Fruit fly (Drosophila melanogaster) whole organism, embryonic: Measurements from ENCODE around the gene CG31406.
A peak's percentile ranks its signal among the peaks of the same experiment; 100 is the strongest.

ENCODE experiments used
- Bgb ChIP-seq: fragments of 200-800 bp; sonication (Bioruptor generic); IDR thresholded peaks from 2 replicates; pipeline ENCODE4 v1.3.6; 2022; ENCODE audit warnings: missing biosample characterization, missing genetic modification characterization; ENCODE audit not compliant: partially characterized antibody
- Bteb2 ChIP-seq: fragments of 200-800 bp; sonication (Bioruptor generic); optimal IDR thresholded peaks from 2 replicates; lab custom pipeline; 2016; ENCODE audit warnings: missing biosample characterization, missing genetic modification characterization
- CG10267 ChIP-seq: fragments of 200-800 bp; sonication (Bioruptor generic); optimal IDR thresholded peaks from 2 replicates; lab custom pipeline; 2018; ENCODE audit warnings: missing biosample characterization, mild to moderate bottlenecking, missing genetic modification characterization, moderate library complexity
- CG10979 ChIP-seq: fragments of 200-800 bp; sonication (Bioruptor generic); optimal IDR thresholded peaks from 2 replicates; lab custom pipeline; 2018; ENCODE audit warnings: missing biosample characterization, mild to moderate bottlenecking, missing genetic modification characterization, moderate library complexity
- CG11247 ChIP-seq: fragments of 200-800 bp; sonication (Bioruptor generic); IDR thresholded peaks from 2 replicates; pipeline ENCODE4 v1.3.6; 2022; ENCODE audit warnings: missing biosample characterization, missing genetic modification characterization
- CG11696 ChIP-seq: fragments of 200-800 bp; sonication (Bioruptor generic); IDR thresholded peaks from 2 replicates; pipeline ENCODE4 v1.3.6; 2022; ENCODE audit warnings: missing biosample characterization, missing genetic modification characterization
- CG12236 ChIP-seq: fragments of 200-800 bp; sonication (Bioruptor generic); optimal IDR thresholded peaks from 2 replicates; lab custom pipeline; 2016; ENCODE audit warnings: missing biosample characterization, missing genetic modification characterization
- CG12391 ChIP-seq: fragments of 200-800 bp; sonication (Bioruptor generic); optimal IDR thresholded peaks from 3 replicates; lab custom pipeline; 2018; ENCODE audit warnings: missing biosample characterization, mild to moderate bottlenecking, missing genetic modification characterization, moderate library complexity
- CG14965 ChIP-seq: fragments of 200-800 bp; sonication (Bioruptor generic); optimal IDR thresholded peaks from 2 replicates; lab custom pipeline; 2016; ENCODE audit warnings: missing biosample characterization, missing genetic modification characterization, borderline replicate concordance
- CG15073 ChIP-seq: fragments of 200-800 bp; sonication (Bioruptor generic); optimal IDR thresholded peaks from 2 replicates; lab custom pipeline; 2016; ENCODE audit warnings: missing biosample characterization, missing genetic modification characterization
- CG16779 ChIP-seq: fragments of 200-800 bp; sonication (Bioruptor generic); IDR thresholded peaks from 2 replicates; pipeline ENCODE4 v1.3.6; 2022; ENCODE audit warnings: missing biosample characterization, missing genetic modification characterization
- CG16813 ChIP-seq: fragments of 200-800 bp; sonication (Bioruptor generic); IDR thresholded peaks from 3 replicates; pipeline ENCODE4 v1.3.6; 2022; ENCODE audit warnings: missing biosample characterization, missing genetic modification characterization; ENCODE audit not compliant: partially characterized antibody
- CG18764 ChIP-seq: fragments of 200-800 bp; sonication (Bioruptor generic); optimal IDR thresholded peaks from 3 replicates; lab custom pipeline; 2016; ENCODE audit warnings: missing biosample characterization, missing genetic modification characterization
- CG3281 ChIP-seq: fragments of 200-800 bp; sonication (Bioruptor generic); optimal IDR thresholded peaks from 3 replicates; lab custom pipeline; 2017; ENCODE audit warnings: missing biosample characterization, mild to moderate bottlenecking, missing genetic modification characterization
- CG33213 ChIP-seq: fragments of 200-800 bp; sonication (Bioruptor generic); optimal IDR thresholded peaks from 3 replicates; lab custom pipeline; 2016; ENCODE audit warnings: missing biosample characterization, missing genetic modification characterization
- CG3995 ChIP-seq: fragments of 200-800 bp; sonication (Bioruptor generic); optimal IDR thresholded peaks from 3 replicates; lab custom pipeline; 2016; ENCODE audit warnings: missing biosample characterization, missing genetic modification characterization
- CG4617 ChIP-seq: fragments of 200-800 bp; sonication (Bioruptor generic); optimal IDR thresholded peaks from 3 replicates; lab custom pipeline; 2016; ENCODE audit warnings: missing biosample characterization, missing genetic modification characterization, borderline replicate concordance
- CG4730 ChIP-seq: fragments of 200-800 bp; sonication (Bioruptor generic); IDR thresholded peaks from 2 replicates; pipeline ENCODE4 v1.3.6; 2022; ENCODE audit warnings: missing biosample characterization, missing genetic modification characterization
- CG9609 ChIP-seq: fragments of 200-800 bp; sonication (Bioruptor generic); optimal IDR thresholded peaks from 3 replicates; lab custom pipeline; 2016; ENCODE audit warnings: missing biosample characterization, missing genetic modification characterization
- Deaf1 ChIP-seq: fragments of 200-800 bp; optimal IDR thresholded peaks from 3 replicates; lab custom pipeline; 2019; ENCODE audit warnings: missing biosample characterization, mild to moderate bottlenecking, missing genetic modification characterization, moderate library complexity
- Ets97D ChIP-seq: fragments of 200-800 bp; sonication (Bioruptor generic); optimal IDR thresholded peaks from 3 replicates; lab custom pipeline; 2016; ENCODE audit warnings: missing biosample characterization, missing genetic modification characterization
- H15 ChIP-seq: fragments of 200-800 bp; sonication (Bioruptor generic); IDR thresholded peaks from 3 replicates; pipeline ENCODE4 v1.3.6; 2022; ENCODE audit warnings: missing biosample characterization, missing genetic modification characterization
- MBD-R2 ChIP-seq: fragments of 200-800 bp; sonication (Bioruptor generic); IDR thresholded peaks from 2 replicates; pipeline ENCODE4 v1.3.6; 2022; ENCODE audit warnings: missing biosample characterization, missing genetic modification characterization
- Sin3A ChIP-seq: fragments of >200 bp; optimal IDR thresholded peaks from 2 replicates; lab custom pipeline; 2018
- Vsx1 ChIP-seq: fragments of 200-800 bp; sonication (Bioruptor generic); optimal IDR thresholded peaks from 2 replicates; lab custom pipeline; 2017; ENCODE audit warnings: missing biosample characterization, mild to moderate bottlenecking, missing genetic modification characterization, missing genetic modification reagents
- abd-A ChIP-seq: fragments of 200-800 bp; sonication (Bioruptor generic); optimal IDR thresholded peaks from 3 replicates; lab custom pipeline; 2019; ENCODE audit warnings: missing biosample characterization, mild to moderate bottlenecking, missing genetic modification characterization, moderate library complexity
- al ChIP-seq: fragments of 200-800 bp; sonication (Bioruptor generic); IDR thresholded peaks from 2 replicates; pipeline ENCODE4 v1.3.6; 2022; ENCODE audit warnings: missing biosample characterization, missing genetic modification characterization
- cas ChIP-seq: fragments of 200-800 bp; sonication (Bioruptor generic); IDR thresholded peaks from 2 replicates; pipeline ENCODE4 v1.3.6; 2022; ENCODE audit warnings: missing biosample characterization, missing genetic modification characterization
- ci ChIP-seq: fragments of 200-800 bp; sonication (Bioruptor generic); IDR thresholded peaks from 3 replicates; pipeline ENCODE4 v1.3.6; 2022; ENCODE audit warnings: missing biosample characterization, missing genetic modification characterization
- cwo ChIP-seq: fragments of 200-800 bp; sonication (Bioruptor generic); optimal IDR thresholded peaks from 3 replicates; lab custom pipeline; 2017; ENCODE audit warnings: missing biosample characterization, missing genetic modification characterization, mild to moderate bottlenecking, moderate library complexity, missing genetic modification reagents
- dpn ChIP-seq, 2 experiments: fragments of 200-800 bp; sonication (Bioruptor generic); optimal IDR thresholded peaks; 3 replicates each; lab custom pipeline; 2016; ENCODE audit warnings: missing biosample characterization in 2 of 2, missing genetic modification characterization in 2 of 2
- en ChIP-seq: fragments of 200-800 bp; sonication (Bioruptor generic); optimal IDR thresholded peaks from 2 replicates; lab custom pipeline; 2016; ENCODE audit warnings: missing biosample characterization, missing genetic modification characterization
- ewg ChIP-seq: fragments of 200-800 bp; sonication (Bioruptor generic); optimal IDR thresholded peaks from 3 replicates; lab custom pipeline; 2017; ENCODE audit warnings: mild to moderate bottlenecking, missing biosample characterization, missing genetic modification reagents, missing genetic modification characterization
- fd96Cb ChIP-seq: fragments of 200-800 bp; sonication (Bioruptor generic); optimal IDR thresholded peaks from 2 replicates; lab custom pipeline; 2018; ENCODE audit warnings: missing biosample characterization, mild to moderate bottlenecking, missing genetic modification characterization, moderate library complexity
- kay ChIP-seq: fragments of 200-800 bp; sonication (Bioruptor generic); optimal IDR thresholded peaks from 2 replicates; lab custom pipeline; 2016; ENCODE audit warnings: missing biosample characterization, missing genetic modification characterization
- lmd ChIP-seq: fragments of 200-800 bp; sonication (Bioruptor generic); IDR thresholded peaks from 2 replicates; pipeline ENCODE4 v1.3.6; 2022; ENCODE audit warnings: missing biosample characterization, missing genetic modification characterization
- mld ChIP-seq: fragments of 200-800 bp; sonication (Bioruptor generic); IDR thresholded peaks from 3 replicates; pipeline ENCODE4 v1.3.6; 2022; ENCODE audit warnings: missing biosample characterization, missing genetic modification characterization; ENCODE audit not compliant: partially characterized antibody
- prd ChIP-seq, 3 experiments: fragments of >200 bp in 2 of 3; fragments of 200-800 bp in 1 of 3; sonication (Bioruptor generic) in 1 of 3; optimal IDR thresholded peaks in 2 of 3; IDR thresholded peaks in 1 of 3; 2 replicates in 2 of 3; 3 replicates in 1 of 3; pipeline versions ENCODE4 v1.3.6 to Lab custom; 2017 to 2022; ENCODE audit warnings: missing biosample characterization in 1 of 3, missing genetic modification characterization in 1 of 3
- pros ChIP-seq: fragments of 200-800 bp; sonication (Bioruptor generic); optimal IDR thresholded peaks from 3 replicates; lab custom pipeline; 2019; ENCODE audit warnings: missing biosample characterization, mild to moderate bottlenecking, missing genetic modification characterization, moderate library complexity
- pzg ChIP-seq: fragments of 200-800 bp; sonication (Bioruptor generic); optimal IDR thresholded peaks from 3 replicates; lab custom pipeline; 2018; ENCODE audit warnings: missing biosample characterization, mild to moderate bottlenecking, missing genetic modification characterization, moderate library complexity
- rib ChIP-seq: fragments of 200-800 bp; sonication (Bioruptor generic); IDR thresholded peaks from 2 replicates; pipeline ENCODE4 v1.3.6; 2022; ENCODE audit warnings: missing biosample characterization, missing genetic modification characterization
- run ChIP-seq: fragments of 200-800 bp; sonication (Bioruptor generic); optimal IDR thresholded peaks from 3 replicates; lab custom pipeline; 2018; ENCODE audit warnings: missing biosample characterization, mild to moderate bottlenecking, missing genetic modification characterization
- sim ChIP-seq: fragments of 200-800 bp; sonication (Bioruptor generic); IDR thresholded peaks from 2 replicates; pipeline ENCODE4 v1.3.6; 2022; ENCODE audit warnings: missing biosample characterization, missing genetic modification characterization
- sisA ChIP-seq: fragments of 200-800 bp; sonication (Bioruptor generic); IDR thresholded peaks from 2 replicates; pipeline ENCODE4 v1.3.6; 2022; ENCODE audit warnings: missing biosample characterization, missing genetic modification characterization
- stc ChIP-seq: fragments of 200-800 bp; sonication (Bioruptor generic); IDR thresholded peaks from 2 replicates; pipeline ENCODE4 v1.3.6; 2022; ENCODE audit warnings: missing biosample characterization, missing genetic modification characterization
- tap ChIP-seq: fragments of 200-800 bp; optimal IDR thresholded peaks from 3 replicates; lab custom pipeline; 2019; ENCODE audit warnings: missing biosample characterization, mild to moderate bottlenecking, missing genetic modification characterization, moderate library complexity
- tna ChIP-seq: fragments of 200-800 bp; sonication (Bioruptor generic); IDR thresholded peaks from 2 replicates; pipeline ENCODE4 v1.3.6; 2022; ENCODE audit warnings: missing biosample characterization, missing genetic modification characterization; ENCODE audit not compliant: partially characterized antibody
- tx ChIP-seq: fragments of 200-800 bp; sonication (Bioruptor generic); optimal IDR thresholded peaks from 2 replicates; lab custom pipeline; 2016; ENCODE audit warnings: missing biosample characterization, missing genetic modification characterization
- unc-4 ChIP-seq: fragments of 200-800 bp; sonication (Bioruptor generic); IDR thresholded peaks from 2 replicates; pipeline ENCODE4 v1.3.6; 2022; ENCODE audit warnings: missing biosample characterization, missing genetic modification characterization; ENCODE audit not compliant: partially characterized antibody

CG31406 gene

DNA sequence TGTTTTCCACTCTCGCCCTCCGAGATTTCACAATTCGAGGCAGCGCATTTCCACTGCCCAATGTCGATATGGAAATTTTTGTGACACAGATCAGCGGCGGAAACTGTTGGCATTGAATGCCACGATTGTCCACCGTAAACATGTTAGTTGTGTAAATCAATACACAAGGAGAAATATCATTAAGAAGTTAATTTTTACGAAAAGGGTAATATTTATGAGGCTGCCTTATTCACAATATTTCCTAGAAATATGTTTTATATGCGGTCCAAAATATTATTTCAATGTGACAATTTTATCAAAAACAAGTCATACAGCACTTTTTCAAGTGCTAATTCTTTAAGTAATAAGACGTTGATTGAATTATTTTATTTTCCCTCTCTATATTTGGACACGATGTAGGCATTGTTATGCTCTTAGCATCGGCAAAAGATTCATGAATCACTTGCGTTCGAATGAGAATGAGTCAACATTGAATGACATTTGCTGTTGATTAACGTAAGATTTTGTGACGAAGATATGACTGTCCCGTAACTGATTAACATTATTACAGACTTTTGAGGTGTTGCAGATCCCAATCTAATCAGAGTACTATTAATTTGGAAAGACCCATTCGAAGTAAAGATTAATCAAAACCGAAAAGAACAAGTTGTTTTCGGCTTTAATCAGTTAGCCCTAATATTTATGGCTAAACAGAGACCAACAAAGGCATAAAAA is 45.2 kb downstream of the CG31406 start:
- TF ChIP-seq en (GFP tag; lab: Kevin White, UChicago) (peak; percentile 56), CG18764 (GFP tag; lab: Kevin White, UChicago) (peak; percentile 50), Vsx1 (GFP tag; lab: Kevin White, UChicago) (no peak), Deaf1 (tag; lab: Kevin White, UChicago) (peak; percentile 54), CG4730 (GFP tag; lab: Robert Waterston, UW) (peak; percentile 75), CG33213 (GFP tag; lab: Kevin White, UChicago) (peak; percentile 43), CG10979 (peak; percentile 63), fd96Cb (tag; lab: Kevin White, UChicago) (peak; percentile 78), sisA (GFP tag; lab: Robert Waterston, UW) (peak; percentile 71), pzg (GFP tag; lab: Kevin White, UChicago) (no peak), Bgb (GFP tag; lab: Robert Waterston, UW) (no peak), tx (GFP tag; lab: Kevin White, UChicago) (peak; percentile 65), CG14965 (no peak), run (peak; percentile 82), Ets97D (GFP tag; lab: Kevin White, UChicago) (peak; percentile 44), Bteb2 (peak; percentile 79), al (GFP tag; lab: Robert Waterston, UW) (peak; percentile 57), ewg (GFP tag; lab: Kevin White, UChicago) (peak; percentile 66), CG16779 (GFP tag; lab: Robert Waterston, UW) (peak; percentile 16; the same call in 1 of the 2 replicates), kay (GFP tag; lab: Kevin White, UChicago) (peak; percentile 86), CG16813 (no peak), stc (peak; percentile 88), CG15073 (GFP tag; lab: Kevin White, UChicago) (no peak), CG10267 (peak; percentile 66), CG12391 (tag; lab: Kevin White, UChicago) (peak; percentile 86), CG3281 (GFP tag; lab: Kevin White, UChicago) (peak; percentile 38), H15 (GFP tag; lab: Robert Waterston, UW) (peak; percentile 72; the same call in 2 of the 3 replicates), cas (peak; percentile 50; the same call in 1 of the 2 replicates), CG12236 (GFP tag; lab: Kevin White, UChicago) (peak; percentile 64), tap (tag; lab: Kevin White, UChicago) (peak; percentile 81), dpn (GFP tag; optimal IDR thresholded peaks at IDR 0.05; lab: Kevin White, UChicago) (peak; percentile 81 to 84), unc-4 (no peak), pros (GFP tag; lab: Kevin White, UChicago) (no peak), CG9609 (GFP tag; lab: Kevin White, UChicago) (peak; percentile 36), CG11247 (peak; percentile 75), mld (GFP tag; lab: Robert Waterston, UW) (no peak), CG4617 (peak; percentile 28), Sin3A (lab: Kevin White, UChicago) (no peak), prd (optimal IDR thresholded peaks at IDR 0.05; lab: Kevin White, UChicago) (no peak), prd (GFP tag; IDR thresholded peaks at IDR 0.05; lab: Robert Waterston, UW) (peak; percentile 85), rib (GFP tag; lab: Robert Waterston, UW) (peak; percentile 75; the same call in 1 of the 2 replicates), CG11696 (GFP tag; lab: Robert Waterston, UW) (peak; percentile 82), sim (GFP tag; lab: Robert Waterston, UW) (peak; percentile 70; the same call in 1 of the 2 replicates), MBD-R2 (peak; percentile 63), tna (GFP tag; lab: Robert Waterston, UW) (no peak), CG3995 (GFP tag; lab: Kevin White, UChicago) (no peak), ci (GFP tag; lab: Robert Waterston, UW) (peak; percentile 92), abd-A (tag; lab: Kevin White, UChicago) (no peak), lmd (GFP tag; lab: Robert Waterston, UW) (peak; percentile 88; the same call in 1 of the 2 replicates), cwo (GFP tag; lab: Kevin White, UChicago) (no peak)
